Worm (Caenorhabditis elegans) whole organism, young adult: ENCODE results near the gene ifas-3.

Experiments used
- hlh-26 ChIP-seq: fragments of 200-800 bp; sonication (Bioruptor generic); conservative IDR thresholded peaks from 2 replicates; pipeline ENCODE4 v1.3.6; 2022; ENCODE audit warnings: missing genetic modification reagents, missing genetic modification characterization, missing compliant biosample characterization
- hsf-1 ChIP-seq: fragments of 200-800 bp; sonication (Bioruptor generic); IDR thresholded peaks from 2 replicates; pipeline ENCODE4 v1.3.6; 2022; ENCODE audit warnings: missing genetic modification reagents, missing genetic modification characterization, missing compliant biosample characterization
- madf-3 ChIP-seq: fragments of 200-800 bp; sonication (Bioruptor generic); IDR thresholded peaks from 2 replicates; pipeline ENCODE4 v1.3.6; 2022; ENCODE audit warnings: missing genetic modification reagents, missing genetic modification characterization, missing compliant biosample characterization
- mcd-1 ChIP-seq: fragments of 200-800 bp; sonication (Bioruptor generic); IDR thresholded peaks from 2 replicates; pipeline ENCODE4 v1.3.6; 2022; ENCODE audit warnings: missing genetic modification reagents, missing genetic modification characterization, missing compliant biosample characterization
- mel-28 ChIP-seq: sonication (generic microtip); optimal IDR thresholded peaks from 2 replicates; lab custom pipeline; 2016; ENCODE audit warnings: borderline replicate concordance, mild to moderate bottlenecking, missing genetic modification characterization, missing compliant biosample characterization
- nfya-1 ChIP-seq: sonication (generic microtip); optimal IDR thresholded peaks from 2 replicates; lab custom pipeline; 2017; ENCODE audit warnings: antibody characterized with exemption, missing compliant biosample characterization, missing genetic modification characterization, borderline replicate concordance; ENCODE audit not compliant: insufficient read depth
- nfyb-1 ChIP-seq: fragments of 200-800 bp; sonication (Bioruptor generic); IDR thresholded peaks from 2 replicates; pipeline ENCODE4 v1.3.6; 2022; ENCODE audit warnings: missing genetic modification reagents, missing genetic modification characterization, missing compliant biosample characterization
- rcor-1 ChIP-seq: fragments of 200-800 bp; sonication (Bioruptor generic); IDR thresholded peaks from 2 replicates; pipeline ENCODE4 v1.3.6; 2022; ENCODE audit warnings: missing genetic modification reagents, missing genetic modification characterization, missing compliant biosample characterization
- snpc-3.4 ChIP-seq: sonication (generic microtip); optimal IDR thresholded peaks from 2 replicates; lab custom pipeline; 2017; ENCODE audit warnings: missing genetic modification characterization, mild to moderate bottlenecking, missing compliant biosample characterization, antibody characterized with exemption, moderate library complexity, missing genotype, missing genetic modification reagents
- zim-3 ChIP-seq: sonication (generic microtip); optimal IDR thresholded peaks from 2 replicates; lab custom pipeline; 2017; ENCODE audit warnings: mild to moderate bottlenecking, missing genetic modification characterization, moderate library complexity, missing compliant biosample characterization

- TF ChIP-seq nfyb-1 (no peak), mcd-1 (GFP tag; lab: Robert Waterston, UW) (no peak), hlh-26 (no peak), rcor-1 (GFP tag; lab: Robert Waterston, UW) (no peak), nfya-1 (tag; lab: Kevin White, UChicago) (no peak), snpc-3.4 (tag; lab: Kevin White, UChicago) (no peak), hsf-1 (GFP tag; lab: Robert Waterston, UW) (no peak), mel-28 (no peak), zim-3 (no peak), madf-3 (GFP tag; lab: Robert Waterston, UW) (no peak)
Observed at ce11 chrIV:15930694-15931093, 20.0 kb downstream of the ifas-3 start.
